Fruit fly (Drosophila melanogaster) whole organism, embryonic: ENCODE results near the gene CG1092.

Experiments
- Adf1 ChIP-seq: fragments of 200-800 bp; sonication (Bioruptor generic); IDR thresholded peaks from 2 replicates; pipeline ENCODE4 v1.3.6; 2022; ENCODE audit warnings: missing biosample characterization, missing genetic modification characterization
- Atf6 ChIP-seq: fragments of 200-800 bp; sonication (Bioruptor generic); IDR thresholded peaks from 2 replicates; pipeline ENCODE4 v1.3.6; 2022; ENCODE audit warnings: missing biosample characterization, missing genetic modification characterization
- BEAF-32 ChIP-seq: fragments of 200-800 bp; sonication (Bioruptor generic); optimal IDR thresholded peaks from 3 replicates; lab custom pipeline; 2017; ENCODE audit warnings: missing biosample characterization, missing genetic modification characterization, mild to moderate bottlenecking, moderate library complexity, missing genetic modification reagents
- Bdp1 ChIP-seq: fragments of 200-800 bp; sonication (Bioruptor generic); optimal IDR thresholded peaks from 3 replicates; lab custom pipeline; 2016; ENCODE audit warnings: missing biosample characterization, missing genetic modification characterization
- C15 ChIP-seq: fragments of 200-800 bp; sonication (Bioruptor generic); IDR thresholded peaks from 3 replicates; pipeline ENCODE4 v1.3.6; 2022; ENCODE audit warnings: missing biosample characterization, missing genetic modification characterization
- CG10209 ChIP-seq: fragments of 200-800 bp; sonication (Bioruptor generic); optimal IDR thresholded peaks from 3 replicates; lab custom pipeline; 2017; ENCODE audit warnings: missing biosample characterization, mild to moderate bottlenecking, missing genetic modification characterization, missing genetic modification reagents
- CG13296 ChIP-seq: fragments of 200-800 bp; sonication (Bioruptor generic); optimal IDR thresholded peaks from 3 replicates; lab custom pipeline; 2018; ENCODE audit warnings: missing biosample characterization, mild to moderate bottlenecking, missing genetic modification characterization
- CG13775 ChIP-seq: fragments of 200-800 bp; sonication (Bioruptor generic); optimal IDR thresholded peaks from 3 replicates; lab custom pipeline; 2017; ENCODE audit warnings: missing biosample characterization, mild to moderate bottlenecking, missing genetic modification characterization
- CG13894 ChIP-seq: fragments of 200-800 bp; sonication (Bioruptor generic); optimal IDR thresholded peaks from 3 replicates; lab custom pipeline; 2018; ENCODE audit warnings: missing biosample characterization, mild to moderate bottlenecking, missing genetic modification characterization, moderate library complexity
- CG14014 ChIP-seq: fragments of 200-800 bp; sonication (Bioruptor generic); IDR thresholded peaks from 2 replicates; pipeline ENCODE4 v1.3.6; 2022; ENCODE audit warnings: missing biosample characterization, missing genetic modification characterization
- CG1602 ChIP-seq: fragments of 200-800 bp; sonication (Bioruptor generic); optimal IDR thresholded peaks from 3 replicates; lab custom pipeline; 2016; ENCODE audit warnings: missing biosample characterization, missing genetic modification characterization
- CG16863 ChIP-seq: fragments of 200-800 bp; sonication (Bioruptor generic); optimal IDR thresholded peaks from 3 replicates; lab custom pipeline; 2016; ENCODE audit warnings: missing biosample characterization, missing genetic modification characterization
- CG17328 ChIP-seq: fragments of 200-800 bp; sonication (Bioruptor generic); IDR thresholded peaks from 2 replicates; pipeline ENCODE4 v1.3.6; 2022; ENCODE audit warnings: missing biosample characterization, missing genetic modification characterization
- CG2199 ChIP-seq: fragments of 200-800 bp; sonication (Bioruptor generic); IDR thresholded peaks from 3 replicates; pipeline ENCODE4 v1.3.6; 2022; ENCODE audit warnings: missing biosample characterization, missing genetic modification characterization
- CG2889 ChIP-seq: fragments of 200-800 bp; sonication (Bioruptor generic); IDR thresholded peaks from 3 replicates; pipeline ENCODE4 v1.3.6; 2022; ENCODE audit warnings: missing biosample characterization, missing genetic modification characterization
- CG32772 ChIP-seq: fragments of 200-800 bp; sonication (Bioruptor generic); IDR thresholded peaks from 2 replicates; pipeline ENCODE4 v1.3.6; 2022; ENCODE audit warnings: missing biosample characterization, missing genetic modification characterization
- CG33213 ChIP-seq: fragments of 200-800 bp; sonication (Bioruptor generic); optimal IDR thresholded peaks from 3 replicates; lab custom pipeline; 2016; ENCODE audit warnings: missing biosample characterization, missing genetic modification characterization
- CG4707 ChIP-seq: fragments of 200-800 bp; sonication (Bioruptor generic); optimal IDR thresholded peaks from 2 replicates; lab custom pipeline; 2018; ENCODE audit warnings: missing biosample characterization, mild to moderate bottlenecking, missing genetic modification characterization, moderate library complexity
- CG5245 ChIP-seq: fragments of 200-800 bp; sonication (Bioruptor generic); optimal IDR thresholded peaks from 3 replicates; lab custom pipeline; 2016; ENCODE audit warnings: missing biosample characterization, missing genetic modification characterization
- CG6683 ChIP-seq: fragments of 200-800 bp; sonication (Bioruptor generic); optimal IDR thresholded peaks from 2 replicates; lab custom pipeline; 2017; ENCODE audit warnings: missing biosample characterization, mild to moderate bottlenecking, missing genetic modification characterization, missing genetic modification reagents
- CG7963 ChIP-seq: fragments of 200-800 bp; sonication (Bioruptor generic); IDR thresholded peaks from 3 replicates; pipeline ENCODE4 v1.3.6; 2022; ENCODE audit warnings: missing biosample characterization, missing genetic modification characterization; ENCODE audit not compliant: partially characterized antibody
- CG7987 ChIP-seq: fragments of 200-800 bp; sonication (Bioruptor generic); optimal IDR thresholded peaks from 2 replicates; lab custom pipeline; 2018; ENCODE audit warnings: missing biosample characterization, mild to moderate bottlenecking, missing genetic modification characterization, moderate library complexity
- Dref ChIP-seq: fragments of 200-800 bp; sonication (Bioruptor generic); IDR thresholded peaks from 2 replicates; pipeline ENCODE4 v1.3.6; 2022; ENCODE audit warnings: missing biosample characterization, missing genetic modification characterization
- Drgx ChIP-seq: fragments of 200-800 bp; sonication (Bioruptor generic); IDR thresholded peaks from 2 replicates; pipeline ENCODE4 v1.3.6; 2022; ENCODE audit warnings: missing biosample characterization, missing genetic modification characterization
- Ets65A ChIP-seq: fragments of 200-800 bp; sonication (Bioruptor generic); peaks from one replicate; lab custom pipeline; 2016; ENCODE audit warnings: missing biosample characterization, missing genetic modification characterization
- Hey ChIP-seq: fragments of 200-800 bp; sonication (Bioruptor generic); optimal IDR thresholded peaks from 3 replicates; lab custom pipeline; 2018; ENCODE audit warnings: missing biosample characterization, mild to moderate bottlenecking, missing genetic modification characterization
- Kr ChIP-seq: fragments of 200-800 bp; sonication (Bioruptor generic); optimal IDR thresholded peaks from 2 replicates; lab custom pipeline; 2017; ENCODE audit warnings: missing biosample characterization, mild to moderate bottlenecking, missing genetic modification characterization
- Med ChIP-seq: fragments of 200-800 bp; sonication (Bioruptor generic); peaks from one replicate; lab custom pipeline; 2016; ENCODE audit warnings: missing biosample characterization, missing genetic modification characterization, mild to moderate bottlenecking, inconsistent platforms, moderate library complexity
- Pdp1 ChIP-seq, 2 experiments: fragments of 200-800 bp; sonication (Bioruptor generic); optimal IDR thresholded peaks; 3 replicates each; lab custom pipeline; 2016; ENCODE audit warnings: missing biosample characterization in 2 of 2, missing genetic modification characterization in 2 of 2, mild to moderate bottlenecking in 1 of 2, moderate library complexity in 1 of 2
- Six4 ChIP-seq: fragments of 200-800 bp; sonication (Bioruptor generic); optimal IDR thresholded peaks from 2 replicates; lab custom pipeline; 2016; ENCODE audit warnings: missing biosample characterization, missing genetic modification characterization
- Spps ChIP-seq: fragments of 200-800 bp; sonication (Bioruptor generic); optimal IDR thresholded peaks from 2 replicates; lab custom pipeline; 2018; ENCODE audit warnings: missing biosample characterization, mild to moderate bottlenecking, missing genetic modification characterization
- abd-A ChIP-seq: fragments of 200-800 bp; sonication (Bioruptor generic); optimal IDR thresholded peaks from 3 replicates; lab custom pipeline; 2019; ENCODE audit warnings: missing biosample characterization, mild to moderate bottlenecking, missing genetic modification characterization, moderate library complexity
- amos ChIP-seq: fragments of 200-800 bp; sonication (Bioruptor generic); IDR thresholded peaks from 2 replicates; pipeline ENCODE4 v1.3.6; 2022; ENCODE audit warnings: missing biosample characterization, missing genetic modification characterization; ENCODE audit not compliant: partially characterized antibody
- bbx ChIP-seq: fragments of 200-800 bp; sonication (Bioruptor generic); IDR thresholded peaks from 2 replicates; pipeline ENCODE4 v1.3.6; 2022; ENCODE audit warnings: missing biosample characterization, missing genetic modification characterization; ENCODE audit not compliant: partially characterized antibody
- chif ChIP-seq, 2 experiments: fragments of 200-800 bp; sonication (Bioruptor generic); optimal IDR thresholded peaks; 3 replicates each; lab custom pipeline; 2016; ENCODE audit warnings: missing biosample characterization in 2 of 2, missing genetic modification characterization in 2 of 2
- chinmo ChIP-seq: fragments of 200-800 bp; sonication (Bioruptor generic); IDR thresholded peaks from 4 replicates; pipeline ENCODE4 v1.3.6; 2022; ENCODE audit warnings: missing biosample characterization, missing genetic modification characterization; ENCODE audit not compliant: partially characterized antibody
- ci ChIP-seq: fragments of 200-800 bp; sonication (Bioruptor generic); IDR thresholded peaks from 3 replicates; pipeline ENCODE4 v1.3.6; 2022; ENCODE audit warnings: missing biosample characterization, missing genetic modification characterization
- crol ChIP-seq: fragments of 200-800 bp; sonication (Bioruptor generic); IDR thresholded peaks from 2 replicates; pipeline ENCODE4 v1.3.6; 2022; ENCODE audit warnings: missing biosample characterization, missing genetic modification characterization
- gem ChIP-seq: fragments of 200-800 bp; sonication (Bioruptor generic); optimal IDR thresholded peaks from 2 replicates; lab custom pipeline; 2019; ENCODE audit warnings: missing biosample characterization, mild to moderate bottlenecking, missing genetic modification characterization, moderate library complexity
- gsb ChIP-seq: fragments of 200-800 bp; sonication (Bioruptor generic); IDR thresholded peaks from 2 replicates; pipeline ENCODE4 v1.3.6; 2022; ENCODE audit warnings: missing biosample characterization, missing genetic modification characterization
- gt ChIP-seq: fragments of 200-800 bp; sonication (Bioruptor generic); IDR thresholded peaks from 2 replicates; pipeline ENCODE4 v1.3.6; 2022; ENCODE audit warnings: missing biosample characterization, missing genetic modification characterization
- lola ChIP-seq, 3 experiments: fragments of >200 bp in 2 of 3; fragments of 200-800 bp in 1 of 3; sonication (Bioruptor generic) in 1 of 3; optimal IDR thresholded peaks; 2 replicates each; lab custom pipeline; 2017 to 2019; ENCODE audit warnings: missing biosample characterization in 3 of 3, missing genetic modification characterization in 3 of 3, mild to moderate bottlenecking in 1 of 3, moderate library complexity in 1 of 3
- lov ChIP-seq, 2 experiments: fragments of 200-800 bp in 1 of 2; fragments of >200 bp in 1 of 2; sonication (Bioruptor generic) in 1 of 2; IDR thresholded peaks in 1 of 2; optimal IDR thresholded peaks in 1 of 2; 2 replicates in 1 of 2; 3 replicates in 1 of 2; pipeline versions ENCODE4 v1.3.6 to Lab custom; 2017 to 2022; ENCODE audit warnings: missing biosample characterization in 1 of 2, missing genetic modification characterization in 1 of 2
- nerfin-1 ChIP-seq: fragments of 200-800 bp; sonication (Bioruptor generic); optimal IDR thresholded peaks from 3 replicates; lab custom pipeline; 2019; ENCODE audit warnings: missing biosample characterization, mild to moderate bottlenecking, missing genetic modification characterization, moderate library complexity
- nmo ChIP-seq: fragments of 200-800 bp; sonication (Bioruptor generic); optimal IDR thresholded peaks from 2 replicates; lab custom pipeline; 2018; ENCODE audit warnings: missing biosample characterization, mild to moderate bottlenecking, missing genetic modification characterization, moderate library complexity
- onecut ChIP-seq: fragments of 200-800 bp; sonication (Bioruptor generic); IDR thresholded peaks from 2 replicates; pipeline ENCODE4 v1.3.6; 2022; ENCODE audit warnings: missing biosample characterization, missing genetic modification characterization
- slou ChIP-seq: fragments of 200-800 bp; sonication (Bioruptor generic); optimal IDR thresholded peaks from 3 replicates; lab custom pipeline; 2016; ENCODE audit warnings: missing biosample characterization, missing genetic modification characterization
- unc-4 ChIP-seq: fragments of 200-800 bp; sonication (Bioruptor generic); IDR thresholded peaks from 2 replicates; pipeline ENCODE4 v1.3.6; 2022; ENCODE audit warnings: missing biosample characterization, missing genetic modification characterization; ENCODE audit not compliant: partially characterized antibody
- zen2 ChIP-seq: fragments of 200-800 bp; sonication (Bioruptor generic); IDR thresholded peaks from 3 replicates; pipeline ENCODE4 v1.3.6; 2022; ENCODE audit warnings: missing biosample characterization, missing genetic modification characterization; ENCODE audit not compliant: partially characterized antibody

The CG1092 gene

DNA sequence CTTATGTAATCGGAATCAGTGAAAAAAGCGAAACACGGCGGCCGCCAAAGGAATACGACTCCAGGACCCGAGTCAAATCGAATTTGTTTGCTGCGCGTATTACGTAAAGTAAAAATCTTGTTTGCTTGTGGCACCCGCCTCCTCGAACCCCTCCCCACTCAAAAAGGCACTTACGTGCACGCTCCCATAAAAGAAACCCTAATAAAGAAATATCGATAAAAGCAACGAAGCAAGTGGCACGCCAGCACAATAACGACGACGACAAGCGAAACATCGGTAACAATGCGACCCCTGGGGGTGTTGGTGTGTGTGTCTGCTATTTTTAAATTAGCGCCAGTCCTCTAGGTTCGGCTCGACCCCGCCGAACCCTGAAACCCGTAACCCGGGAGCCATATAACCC lies 15.6 kb downstream of the CG1092 start:
- TF ChIP-seq amos (GFP tag; lab: Robert Waterston, UW), result peak; percentile 27; the same call in 1 of the 2 replicates
- 0 out of 4 replicates have a peak, but pooled peaks have one; percentile 6 for TF ChIP-seq chinmo (GFP tag; lab: Robert Waterston, UW)
- no peak for TF ChIP-seq CG10209
- TF ChIP-seq Atf6 (GFP tag; lab: Robert Waterston, UW), result no peak
- peak; percentile 30; the same call in 1 of the 2 replicates for TF ChIP-seq Dref
- no peak for TF ChIP-seq CG7963
- TF ChIP-seq abd-A (tag; lab: Kevin White, UChicago), result peak; percentile 88
- peak; percentile 61 for TF ChIP-seq CG13894
- no peak for TF ChIP-seq CG33213 (GFP tag; lab: Kevin White, UChicago)
- no peak for TF ChIP-seq Spps
- TF ChIP-seq CG7987, result no peak
- no peak for TF ChIP-seq Bdp1
- TF ChIP-seq onecut (GFP tag; lab: Robert Waterston, UW), result peak; percentile 56
- TF ChIP-seq CG4707 (GFP tag; lab: Kevin White, UChicago), result no peak
- no peak for TF ChIP-seq gem (tag; lab: Kevin White, UChicago)
- no peak for TF ChIP-seq gt
- no peak for TF ChIP-seq C15
- TF ChIP-seq bbx (GFP tag; lab: Robert Waterston, UW), result no peak
- no peak for TF ChIP-seq chif (GFP tag; optimal IDR thresholded peaks at IDR 0.05; lab: Kevin White, UChicago)
- 0 out of 3 replicates have a peak, but pooled peaks have one; percentile 32 for TF ChIP-seq zen2 (GFP tag; lab: Robert Waterston, UW)
- peak; percentile 42 for TF ChIP-seq Hey (tag; lab: Kevin White, UChicago)
- TF ChIP-seq Adf1 (GFP tag; lab: Robert Waterston, UW), result no peak
- peak; percentile 10 for TF ChIP-seq BEAF-32 (GFP tag; lab: Kevin White, UChicago)
- no peak for TF ChIP-seq Kr (GFP tag; lab: Kevin White, UChicago)
- peak in 1 of 2 experiments; percentile 75 for TF ChIP-seq Pdp1 (GFP tag; optimal IDR thresholded peaks at IDR 0.05; lab: Kevin White, UChicago)
- no peak for TF ChIP-seq slou (GFP tag; lab: Kevin White, UChicago)
- 0 out of 2 replicates have a peak, but pooled peaks have one; percentile 12 for TF ChIP-seq unc-4
- TF ChIP-seq, all 482 proteins: peak for 11

DNA sequence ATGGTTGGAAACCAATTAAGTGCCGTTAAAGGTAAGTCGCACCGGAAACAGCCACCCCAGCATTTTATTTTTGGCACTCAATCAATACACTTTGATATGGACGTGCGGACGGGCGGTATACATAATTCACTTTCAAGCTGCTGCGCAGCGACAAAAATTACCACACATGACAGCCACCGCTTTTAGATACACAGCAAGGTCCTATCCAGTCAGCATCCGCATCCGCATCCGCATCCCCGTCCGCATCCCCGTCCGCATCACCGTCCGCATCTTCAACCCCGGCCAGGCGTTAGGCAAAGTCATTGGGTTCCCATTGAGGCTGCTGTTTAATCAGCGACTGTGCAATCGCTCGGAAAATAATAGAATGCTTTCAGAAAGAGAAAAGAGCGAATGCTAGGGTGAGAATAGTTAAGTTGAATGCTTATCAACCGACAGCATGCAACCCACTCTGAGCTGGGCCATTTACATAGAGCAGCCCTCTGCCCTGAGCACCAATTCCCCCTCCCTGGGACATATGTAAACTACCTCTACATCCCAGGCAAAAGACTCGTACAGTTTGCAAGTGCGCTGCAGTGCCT lies 17.9 kb downstream of the CG1092 start:
- TF ChIP-seq lov (optimal IDR thresholded peaks at IDR 0.05; lab: Kevin White, UChicago) (no peak), lov (GFP tag; IDR thresholded peaks at IDR 0.05; lab: Robert Waterston, UW) (0 out of 3 replicates have a peak, but pooled peaks have one; percentile 50), CG32772 (GFP tag; lab: Robert Waterston, UW) (no peak), Med (peak; percentile 54), nerfin-1 (peak; percentile 51), CG14014 (no peak), Six4 (no peak), lola (GFP tag; optimal IDR thresholded peaks at IDR 0.05; lab: Kevin White, UChicago) (no peak), CG6683 (GFP tag; lab: Kevin White, UChicago) (no peak), CG13775 (peak; percentile 96), gsb (GFP tag; lab: Robert Waterston, UW) (no peak), Drgx (GFP tag; lab: Robert Waterston, UW) (no peak), CG17328 (GFP tag; lab: Robert Waterston, UW) (no peak), CG1602 (GFP tag; lab: Kevin White, UChicago) (no peak), Hey (tag; lab: Kevin White, UChicago) (peak; percentile 28), onecut (GFP tag; lab: Robert Waterston, UW) (peak; percentile 10; the same call in 1 of the 2 replicates), Ets65A (GFP tag; lab: Kevin White, UChicago) (peak; percentile 16), CG16863 (GFP tag; lab: Kevin White, UChicago) (no peak), CG2889 (GFP tag; lab: Robert Waterston, UW) (no peak), ci (GFP tag; lab: Robert Waterston, UW) (0 out of 3 replicates have a peak, but pooled peaks have one; percentile 24), CG2199 (GFP tag; lab: Robert Waterston, UW) (peak; percentile 70; the same call in 2 of the 3 replicates), nmo (GFP tag; lab: Kevin White, UChicago) (no peak), CG5245 (no peak), CG13296 (no peak), crol (GFP tag; lab: Robert Waterston, UW) (peak; percentile 26; the same call in 1 of the 2 replicates)
